Worm (Caenorhabditis elegans) whole organism, L4 larva: Measurements from ENCODE around the gene srj-39.
A peak's percentile ranks its signal among the peaks of the same experiment; 100 is the strongest.

Source experiments
- F26F4.8 ChIP-seq: fragments of 200-800 bp; sonication (Bioruptor generic); conservative IDR thresholded peaks from 2 replicates; pipeline ENCODE4 v1.3.6; 2022; ENCODE audit warnings: missing genetic modification characterization, missing compliant biosample characterization
- F44E2.7 ChIP-seq: fragments of 200-800 bp; sonication (Bioruptor generic); IDR thresholded peaks from 2 replicates; pipeline ENCODE4 v2.1.2; 2022; ENCODE audit warnings: missing genetic modification characterization, missing compliant biosample characterization
- T26A8.4 ChIP-seq: fragments of 200-800 bp; sonication (Bioruptor generic); IDR thresholded peaks from 2 replicates; pipeline ENCODE4 v1.3.6; 2022; ENCODE audit warnings: missing genetic modification characterization, missing compliant biosample characterization
- ZK337.2 ChIP-seq: fragments of 200-800 bp; sonication (Bioruptor generic); IDR thresholded peaks from 2 replicates; pipeline ENCODE4 v1.3.6; 2022; ENCODE audit warnings: missing genetic modification reagents, missing genetic modification characterization, missing compliant biosample characterization
- ZK546.5 ChIP-seq, 2 experiments: sonication (generic microtip); optimal IDR thresholded peaks; 2 replicates each; lab custom pipeline; 2017; ENCODE audit warnings: missing biosample characterization in 2 of 2, missing genetic modification characterization in 2 of 2
- ceh-28 ChIP-seq: fragments of 150-350 bp; optimal IDR thresholded peaks from 2 replicates; lab custom pipeline; 2014; ENCODE audit warnings: missing biosample characterization, missing genetic modification reagents, missing genetic modification characterization
- ceh-32 ChIP-seq: sonication (generic microtip); optimal IDR thresholded peaks from 2 replicates; lab custom pipeline; 2016; ENCODE audit warnings: mild to moderate bottlenecking, missing genetic modification characterization, missing compliant biosample characterization; ENCODE audit not compliant: poor library complexity
- ctbp-1 ChIP-seq: fragments of 200-800 bp; sonication (Bioruptor generic); IDR thresholded peaks from 2 replicates; pipeline ENCODE4 v1.3.6; 2022; ENCODE audit warnings: missing genetic modification reagents, missing genetic modification characterization, missing compliant biosample characterization
- daf-12 ChIP-seq: fragments of 150-350 bp; optimal IDR thresholded peaks from 2 replicates; lab custom pipeline; 2014; ENCODE audit warnings: missing biosample characterization, missing genetic modification reagents, missing genetic modification characterization
- daf-16 ChIP-seq, 3 experiments: sonication (generic microtip); optimal IDR thresholded peaks; 2 replicates each; lab custom pipeline; 2016 to 2017; ENCODE audit warnings: missing genetic modification characterization in 3 of 3, missing genetic modification reagents in 3 of 3, mild to moderate bottlenecking in 2 of 3, missing compliant biosample characterization in 2 of 3, missing biosample characterization in 1 of 3, moderate library complexity in 1 of 3
- daf-8 ChIP-seq: fragments of 200-800 bp; sonication (Bioruptor generic); IDR thresholded peaks from 2 replicates; pipeline ENCODE4 v1.3.6; 2022; ENCODE audit warnings: missing genetic modification characterization, missing compliant biosample characterization
- dmd-9 ChIP-seq: fragments of 200-800 bp; sonication (Bioruptor generic); IDR thresholded peaks from 2 replicates; pipeline ENCODE4 v1.3.6; 2022; ENCODE audit warnings: missing genetic modification reagents, missing genetic modification characterization, missing compliant biosample characterization
- dve-1 ChIP-seq: sonication (generic microtip); optimal IDR thresholded peaks from 2 replicates; lab custom pipeline; 2017; ENCODE audit warnings: antibody characterized with exemption, mild to moderate bottlenecking, missing genetic modification characterization, missing compliant biosample characterization; ENCODE audit not compliant: insufficient read depth
- fos-1 ChIP-seq: fragments of 150-350 bp; optimal IDR thresholded peaks from 2 replicates; lab custom pipeline; 2014; ENCODE audit warnings: missing biosample characterization, missing genetic modification characterization
- gei-8 ChIP-seq: fragments of 200-800 bp; sonication (Bioruptor generic); optimal IDR thresholded peaks from 2 replicates; lab custom pipeline; 2018; ENCODE audit warnings: mild to moderate bottlenecking, missing genetic modification characterization, missing compliant biosample characterization
- hlh-11 ChIP-seq: fragments of 200-800 bp; sonication (Bioruptor generic); optimal IDR thresholded peaks from 2 replicates; lab custom pipeline; 2018; ENCODE audit warnings: mild to moderate bottlenecking, missing genetic modification characterization, missing compliant biosample characterization
- hmg-1.1 ChIP-seq: fragments of 200-800 bp; sonication (Bioruptor generic); IDR thresholded peaks from 2 replicates; pipeline ENCODE4 v1.3.6; 2022; ENCODE audit warnings: missing genetic modification reagents, missing genetic modification characterization, missing compliant biosample characterization
- jun-1 ChIP-seq: fragments of 150-350 bp; optimal IDR thresholded peaks from 2 replicates; lab custom pipeline; 2014; ENCODE audit warnings: missing biosample characterization, missing genetic modification reagents, missing genetic modification characterization
- lin-1 ChIP-seq: fragments of 200-800 bp; sonication (Bioruptor generic); IDR thresholded peaks from 2 replicates; pipeline ENCODE4 v1.3.6; 2022; ENCODE audit warnings: missing genetic modification reagents, missing genetic modification characterization, missing compliant biosample characterization
- lin-15B ChIP-seq: fragments of 150-350 bp; sonication (generic microtip); optimal IDR thresholded peaks from 3 replicates; lab custom pipeline; 2014; ENCODE audit warnings: missing biosample characterization, missing genetic modification characterization
- lin-38 ChIP-seq: fragments of 200-800 bp; sonication (Bioruptor generic); IDR thresholded peaks from 2 replicates; pipeline ENCODE4 v1.3.6; 2022; ENCODE audit warnings: missing genetic modification reagents, missing genetic modification characterization, missing compliant biosample characterization
- lin-39 ChIP-seq: fragments of 150-350 bp; optimal IDR thresholded peaks from 2 replicates; lab custom pipeline; 2014; ENCODE audit warnings: missing biosample characterization, missing genetic modification reagents, missing genetic modification characterization
- mdl-1 ChIP-seq, 2 experiments: fragments of 150-350 bp in 1 of 2; sonication (generic microtip) in 1 of 2; optimal IDR thresholded peaks; 2 replicates each; lab custom pipeline; 2014 to 2017; ENCODE audit warnings: missing biosample characterization in 2 of 2, missing genetic modification characterization in 2 of 2
- mdt-29 ChIP-seq: fragments of 200-800 bp; sonication (Bioruptor generic); IDR thresholded peaks from 2 replicates; pipeline ENCODE4 v1.3.6; 2022; ENCODE audit warnings: missing genetic modification reagents, missing genetic modification characterization, missing compliant biosample characterization
- mxl-3 ChIP-seq: fragments of 200-800 bp; sonication (Bioruptor generic); optimal IDR thresholded peaks from 2 replicates; lab custom pipeline; 2018; ENCODE audit warnings: mild to moderate bottlenecking, missing genetic modification characterization, missing compliant biosample characterization
- nhr-102 ChIP-seq: sonication (generic microtip); optimal IDR thresholded peaks from 2 replicates; lab custom pipeline; 2016; ENCODE audit warnings: mild to moderate bottlenecking, missing genetic modification characterization, moderate library complexity, missing compliant biosample characterization
- nhr-237 ChIP-seq: sonication (generic microtip); optimal IDR thresholded peaks from 2 replicates; lab custom pipeline; 2017; ENCODE audit warnings: missing biosample characterization, missing genetic modification characterization
- nhr-25 ChIP-seq: sonication (generic microtip); optimal IDR thresholded peaks from 2 replicates; lab custom pipeline; 2017; ENCODE audit warnings: missing genetic modification characterization, mild to moderate bottlenecking, missing compliant biosample characterization, antibody characterized with exemption, moderate library complexity, borderline replicate concordance; ENCODE audit not compliant: insufficient read depth
- nhr-41 ChIP-seq: fragments of 200-800 bp; sonication (Bioruptor generic); IDR thresholded peaks from 2 replicates; pipeline ENCODE4 v1.3.6; 2022; ENCODE audit warnings: missing genetic modification reagents, missing genetic modification characterization, missing compliant biosample characterization
- nhr-48 ChIP-seq: sonication (generic microtip); optimal IDR thresholded peaks from 2 replicates; lab custom pipeline; 2016; ENCODE audit warnings: mild to moderate bottlenecking, missing genetic modification characterization, missing compliant biosample characterization
- nhr-77 ChIP-seq: fragments of 150-350 bp; optimal IDR thresholded peaks from 2 replicates; lab custom pipeline; 2014; ENCODE audit warnings: missing biosample characterization, missing genetic modification characterization
- pha-4 ChIP-seq, 2 experiments: fragments of 150-350 bp in 1 of 2; fragments of 200-800 bp in 1 of 2; sonication (Bioruptor generic) in 1 of 2; IDR thresholded peaks in 1 of 2; optimal IDR thresholded peaks in 1 of 2; 2 replicates each; pipeline versions ENCODE4 v1.3.6 to Lab custom; 2014 to 2022; ENCODE audit warnings: missing genetic modification characterization in 2 of 2, missing genetic modification reagents in 2 of 2, missing biosample characterization in 1 of 2, missing compliant biosample characterization in 1 of 2
- php-3 ChIP-seq: fragments of 200-800 bp; sonication (Bioruptor generic); IDR thresholded peaks from 2 replicates; pipeline ENCODE4 v1.3.6; 2022; ENCODE audit warnings: missing genetic modification reagents, missing genetic modification characterization, missing compliant biosample characterization
- pqm-1 ChIP-seq: sonication (generic microtip); optimal IDR thresholded peaks from 2 replicates; lab custom pipeline; 2017; ENCODE audit warnings: missing biosample characterization, missing genetic modification characterization
- rbr-2 ChIP-seq: sonication (generic microtip); optimal IDR thresholded peaks from 2 replicates; lab custom pipeline; 2016; ENCODE audit warnings: missing genotype, missing genetic modification characterization, missing compliant biosample characterization
- saeg-2 ChIP-seq: fragments of 200-800 bp; sonication (Bioruptor generic); IDR thresholded peaks from 2 replicates; pipeline ENCODE4 v1.3.6; 2022; ENCODE audit warnings: missing genetic modification reagents, missing genetic modification characterization, missing compliant biosample characterization
- set-16 ChIP-seq: fragments of 200-800 bp; sonication (Bioruptor generic); IDR thresholded peaks from 2 replicates; pipeline ENCODE4 v1.3.6; 2022; ENCODE audit warnings: missing genetic modification reagents, missing genetic modification characterization, missing compliant biosample characterization
- spr-1 ChIP-seq: sonication (generic microtip); optimal IDR thresholded peaks from 2 replicates; lab custom pipeline; 2016; ENCODE audit warnings: mild to moderate bottlenecking, missing genetic modification characterization, missing compliant biosample characterization
- spr-3 ChIP-seq: fragments of 200-800 bp; sonication (Bioruptor generic); optimal IDR thresholded peaks from 2 replicates; lab custom pipeline; 2018; ENCODE audit warnings: mild to moderate bottlenecking, missing genetic modification characterization, missing compliant biosample characterization
- tra-1 ChIP-seq: fragments of 200-800 bp; sonication (Bioruptor generic); IDR thresholded peaks from 2 replicates; pipeline ENCODE4 v1.3.6; 2022; ENCODE audit warnings: missing genetic modification reagents, missing genetic modification characterization, missing compliant biosample characterization
- vab-7 ChIP-seq: fragments of 200-800 bp; sonication (Bioruptor generic); IDR thresholded peaks from 2 replicates; pipeline ENCODE4 v1.3.6; 2022; ENCODE audit warnings: missing genetic modification reagents, missing genetic modification characterization, missing compliant biosample characterization
- zip-2 ChIP-seq: fragments of 150-350 bp; optimal IDR thresholded peaks from 2 replicates; lab custom pipeline; 2014; ENCODE audit warnings: missing biosample characterization, missing genetic modification characterization
- ztf-7 ChIP-seq: fragments of 150-350 bp; optimal IDR thresholded peaks from 2 replicates; lab custom pipeline; 2014; ENCODE audit warnings: missing biosample characterization, missing genetic modification characterization

The srj-39 gene

DNA sequence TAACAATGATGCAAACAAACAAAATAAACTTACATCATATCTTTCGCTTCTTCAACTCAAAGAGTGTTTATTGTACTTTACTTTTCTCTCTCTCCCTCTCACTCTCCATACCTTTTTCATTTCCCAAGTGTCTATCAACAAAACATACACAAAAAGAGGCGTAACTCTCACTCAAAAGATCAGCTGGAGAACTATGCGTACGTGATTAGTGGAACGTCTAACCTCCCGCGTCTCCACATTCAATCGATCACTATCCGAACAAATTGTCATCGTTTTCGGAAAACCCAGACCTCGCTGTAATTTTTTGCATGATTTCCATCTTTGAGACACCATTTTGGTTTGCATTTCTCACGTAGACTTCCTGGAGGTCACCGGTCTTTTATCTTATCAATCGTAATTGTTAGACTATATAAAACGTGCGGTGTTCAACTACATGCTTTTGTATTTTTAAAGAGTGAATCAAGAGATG, 27.1 kb downstream of the srj-39 start, which contains the start of gene nhr-57 (continued):
- 0 out of 2 replicates have a peak, but pooled peaks have one; percentile 53 for TF ChIP-seq tra-1 (GFP tag; lab: Robert Waterston, UW)

DNA sequence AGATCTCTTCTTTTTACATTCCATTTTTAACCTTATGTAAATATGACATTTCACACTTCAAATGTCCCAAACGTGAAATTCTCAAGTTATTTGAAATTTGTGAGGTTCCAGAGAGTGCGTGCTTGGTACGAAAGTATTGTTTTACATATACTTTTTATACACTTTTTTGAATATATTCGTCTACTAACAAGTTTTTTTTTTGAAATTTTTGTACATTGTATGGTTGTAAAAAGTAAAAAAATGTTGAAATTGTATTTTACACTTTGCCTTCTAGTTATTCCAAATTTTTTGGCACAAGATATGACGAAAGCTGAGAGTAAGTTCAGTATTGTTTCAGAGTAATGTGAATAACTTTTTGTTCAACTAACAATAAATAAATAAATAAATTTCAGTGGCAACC, 30.3 kb downstream of the srj-39 start, which contains the start of gene lgc-1:
Gene lgc-1, plus strand, starts transcription at position 301 of the 400 bp plus-strand sequence.
- TF ChIP-seq mdt-29 (no peak), jun-1 (tag; lab: Kevin White, UChicago) (no peak), ZK337.2 (GFP tag; lab: Robert Waterston, UW) (no peak), ZK546.5 (tag; optimal IDR thresholded peaks at IDR 0.05; lab: Kevin White, UChicago) (no peak), F44E2.7 (no peak)

DNA sequence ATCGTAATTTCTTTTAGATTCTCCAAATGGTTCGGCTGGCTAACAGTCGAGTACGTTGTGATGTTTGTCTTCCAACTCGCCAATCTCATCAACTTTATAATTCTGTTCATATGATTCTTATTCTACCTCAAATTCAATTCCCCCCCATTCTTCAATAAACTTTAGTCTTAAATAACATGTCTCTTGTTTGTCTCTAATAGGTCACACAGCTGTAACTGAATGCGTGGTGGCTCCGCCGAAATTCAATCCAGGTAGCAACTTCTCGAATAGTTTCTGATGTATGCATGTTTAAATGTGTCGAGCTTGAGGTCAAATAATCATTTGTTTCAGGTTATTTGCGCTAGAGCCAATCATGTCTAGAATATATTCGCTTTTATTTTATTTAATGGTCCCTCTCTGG, 34.3 kb downstream of the srj-39 start, which contains the start of gene lgc-29:
Gene lgc-29, plus strand, starts transcription at position 301 of the 400 bp plus-strand sequence.
- TF ChIP-seq nhr-41 (no peak), php-3 (GFP tag; lab: Robert Waterston, UW) (no peak), daf-12 (tag; lab: Kevin White, UChicago) (no peak), fos-1 (tag; lab: Kevin White, UChicago) (no peak), hlh-11 (no peak), tra-1 (GFP tag; lab: Robert Waterston, UW) (no peak), lin-15B (tag; lab: Kevin White, UChicago) (no peak), mdt-29 (no peak), spr-3 (GFP tag; lab: Kevin White, UChicago) (no peak), set-16 (GFP tag; lab: Robert Waterston, UW) (no peak), daf-8 (GFP tag; lab: Robert Waterston, UW) (no peak), spr-1 (no peak), nhr-237 (tag; lab: Kevin White, UChicago) (no peak), F26F4.8 (GFP tag; lab: Robert Waterston, UW) (no peak), mxl-3 (GFP tag; lab: Kevin White, UChicago) (no peak), nhr-102 (tag; lab: Kevin White, UChicago) (no peak)

DNA sequence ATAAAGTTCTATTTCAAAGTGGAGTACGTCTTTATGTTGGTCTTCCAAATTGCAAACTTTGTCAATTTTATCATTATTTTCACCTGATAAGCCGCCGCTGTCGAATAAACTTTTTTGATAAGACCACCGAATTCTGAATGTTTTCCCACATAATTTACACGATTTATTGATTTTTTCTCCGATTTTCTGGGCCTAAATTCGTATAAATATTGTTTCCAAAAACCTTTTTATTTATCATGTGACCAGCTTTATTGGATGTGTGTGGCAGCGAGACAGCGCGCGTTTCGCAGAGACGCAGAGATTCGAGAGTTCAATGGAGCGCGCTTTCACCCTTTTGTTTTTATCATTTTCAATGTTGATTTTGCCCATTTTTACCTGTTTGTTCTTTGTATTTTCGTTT, 38.6 kb downstream of the srj-39 start:
- TF ChIP-seq lin-39 (tag; lab: Kevin White, UChicago): no peak
- no peak for TF ChIP-seq mdt-29
- peak; percentile 81 for TF ChIP-seq pqm-1 (tag; lab: Kevin White, UChicago)
- peak; percentile 21 for TF ChIP-seq zip-2 (tag; lab: Kevin White, UChicago)
- TF ChIP-seq dve-1 (tag; lab: Kevin White, UChicago): peak; percentile 90
- TF ChIP-seq php-3 (GFP tag; lab: Robert Waterston, UW): peak; percentile 63; the same call in 1 of the 2 replicates
- no peak for TF ChIP-seq daf-12 (tag; lab: Kevin White, UChicago)
- TF ChIP-seq lin-1 (GFP tag; lab: Robert Waterston, UW): no peak
- no peak for TF ChIP-seq nhr-25 (tag; lab: Kevin White, UChicago)
- peak in 1 of 2 experiments; percentile 51 for TF ChIP-seq mdl-1 (tag; optimal IDR thresholded peaks at IDR 0.05; lab: Kevin White, UChicago)
- TF ChIP-seq lin-38 (GFP tag; lab: Robert Waterston, UW): peak; percentile 94
- TF ChIP-seq nhr-77 (tag; lab: Kevin White, UChicago): peak; percentile 59
- no peak for TF ChIP-seq saeg-2
- peak; percentile 18 for TF ChIP-seq ceh-28
- peak; percentile 36 for TF ChIP-seq nhr-48 (tag; lab: Kevin White, UChicago)
- peak; percentile 27; the same call in 1 of the 2 replicates for TF ChIP-seq pha-4 (GFP tag; IDR thresholded peaks at IDR 0.05; lab: Robert Waterston, UW)
- TF ChIP-seq pha-4 (tag; optimal IDR thresholded peaks at IDR 0.05; lab: Kevin White, UChicago): peak; percentile 29
- no peak for TF ChIP-seq vab-7 (GFP tag; lab: Robert Waterston, UW)
- TF ChIP-seq dmd-9 (GFP tag; lab: Robert Waterston, UW): no peak
- peak; percentile 69 for TF ChIP-seq hmg-1.1
- no peak for TF ChIP-seq gei-8 (GFP tag; lab: Kevin White, UChicago)
- TF ChIP-seq tra-1 (GFP tag; lab: Robert Waterston, UW): 0 out of 2 replicates have a peak, but pooled peaks have one; percentile 44
- peak; percentile 44 for TF ChIP-seq mxl-3 (GFP tag; lab: Kevin White, UChicago)
- TF ChIP-seq ztf-7: no peak
- TF ChIP-seq daf-16 (GFP tag; optimal IDR thresholded peaks at IDR 0.05; lab: Kevin White, UChicago): peak in 1 of 2 experiments; percentile 31
- peak; percentile 66 for TF ChIP-seq daf-16 (tag; optimal IDR thresholded peaks at IDR 0.05; lab: Kevin White, UChicago)
- peak; percentile 30; the same call in 1 of the 2 replicates for TF ChIP-seq T26A8.4 (GFP tag; lab: Robert Waterston, UW)
- no peak for TF ChIP-seq ceh-32 (tag; lab: Kevin White, UChicago)
- TF ChIP-seq ZK337.2 (GFP tag; lab: Robert Waterston, UW): no peak
- TF ChIP-seq rbr-2 (tag; lab: Kevin White, UChicago): peak; percentile 75
- 0 out of 2 replicates have a peak, but pooled peaks have one; percentile 20 for TF ChIP-seq ctbp-1
